Fruit fly (Drosophila melanogaster) whole organism, pupa: Measurements from ENCODE around the gene MED31.
A peak's percentile ranks its signal among the peaks of the same experiment; 100 is the strongest.

Source experiments
- CG10348 ChIP-seq: fragments of 200-800 bp; sonication (Bioruptor generic); IDR thresholded peaks from 2 replicates; pipeline ENCODE4 v1.3.6; 2022; ENCODE audit warnings: missing biosample characterization, missing genetic modification characterization
- CG12605 ChIP-seq: fragments of 200-800 bp; sonication (Bioruptor generic); IDR thresholded peaks from 2 replicates; pipeline ENCODE4 v1.3.6; 2022; ENCODE audit warnings: missing biosample characterization, missing genetic modification characterization
- CG14655 ChIP-seq: fragments of 200-800 bp; sonication (Bioruptor generic); optimal IDR thresholded peaks from 3 replicates; lab custom pipeline; 2017; ENCODE audit warnings: mild to moderate bottlenecking, missing biosample characterization, missing genetic modification reagents, missing genetic modification characterization
- CG15710 ChIP-seq: fragments of 200-800 bp; sonication (Bioruptor generic); optimal IDR thresholded peaks from 2 replicates; lab custom pipeline; 2018; ENCODE audit warnings: missing biosample characterization, mild to moderate bottlenecking, missing genetic modification characterization, moderate library complexity
- CG32121 ChIP-seq: fragments of 200-800 bp; sonication (Bioruptor generic); IDR thresholded peaks from 2 replicates; pipeline ENCODE4 v1.3.6; 2022; ENCODE audit warnings: missing biosample characterization, missing genetic modification characterization
- CG8159 ChIP-seq: fragments of 200-800 bp; sonication (Bioruptor generic); optimal IDR thresholded peaks from 3 replicates; lab custom pipeline; 2018; ENCODE audit warnings: missing biosample characterization, mild to moderate bottlenecking, missing genetic modification characterization, moderate library complexity
- CG8301 ChIP-seq: fragments of 200-800 bp; sonication (Bioruptor generic); optimal IDR thresholded peaks from 2 replicates; lab custom pipeline; 2018; ENCODE audit warnings: missing biosample characterization, mild to moderate bottlenecking, missing genetic modification characterization
- CG9948 ChIP-seq: fragments of 200-800 bp; sonication (Bioruptor generic); optimal IDR thresholded peaks from 2 replicates; lab custom pipeline; 2018; ENCODE audit warnings: missing biosample characterization, mild to moderate bottlenecking, missing genetic modification characterization, moderate library complexity
- D1 ChIP-seq: fragments of 200-800 bp; sonication (Bioruptor generic); optimal IDR thresholded peaks from 2 replicates; lab custom pipeline; 2018; ENCODE audit warnings: missing biosample characterization, mild to moderate bottlenecking, missing genetic modification characterization, moderate library complexity
- EcR ChIP-seq: fragments of 200-800 bp; sonication (Bioruptor generic); optimal IDR thresholded peaks from 3 replicates; lab custom pipeline; 2019; ENCODE audit warnings: missing biosample characterization, missing genetic modification characterization, mild to moderate bottlenecking, moderate library complexity, missing genetic modification reagents

DNA sequence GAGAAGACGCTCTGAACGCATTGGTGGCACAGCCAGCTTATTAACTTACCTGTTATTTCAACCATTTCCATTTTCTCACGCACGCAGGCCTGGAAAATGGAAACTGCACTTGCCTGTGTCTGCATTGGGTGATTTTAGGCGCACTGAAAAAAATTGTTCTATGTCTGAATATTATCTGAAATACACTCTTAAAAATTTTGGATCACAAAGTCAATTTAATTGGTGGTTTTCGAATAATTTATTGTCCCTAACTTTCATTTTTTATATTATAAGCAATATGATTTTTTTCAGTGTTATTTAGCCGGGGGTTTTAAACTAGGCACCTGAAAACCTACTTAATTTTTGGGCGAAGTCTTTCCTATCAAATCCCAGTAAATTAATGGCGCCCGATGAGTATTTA is 21.3 kb downstream of the MED31 start:
- peak; percentile 46 for TF ChIP-seq CG15710 (tag; lab: Kevin White, UChicago)
- TF ChIP-seq CG8301 (tag; lab: Kevin White, UChicago), result peak; percentile 79
- TF ChIP-seq CG10348 (GFP tag; lab: Robert Waterston, UW), result no peak
- TF ChIP-seq D1, result peak; percentile 66
- peak; percentile 83 for TF ChIP-seq CG32121 (GFP tag; lab: Robert Waterston, UW)
- TF ChIP-seq CG8159 (tag; lab: Kevin White, UChicago), result peak; percentile 74
- peak; percentile 77 for TF ChIP-seq CG14655
- peak; percentile 42; the same call in 1 of the 2 replicates for TF ChIP-seq CG12605
- TF ChIP-seq EcR, result no peak
- TF ChIP-seq CG9948 (tag; lab: Kevin White, UChicago), result peak; percentile 58
